Worm (Caenorhabditis elegans) whole organism, L4 larva: ENCODE results near the gene fbxa-104.

Experiments
- D1046.2 ChIP-seq: fragments of 200-800 bp; sonication (Bioruptor generic); IDR thresholded peaks from 2 replicates; pipeline ENCODE4 v1.3.6; 2022; ENCODE audit warnings: missing genetic modification characterization, missing compliant biosample characterization
- F44E2.7 ChIP-seq: fragments of 200-800 bp; sonication (Bioruptor generic); IDR thresholded peaks from 2 replicates; pipeline ENCODE4 v2.1.2; 2022; ENCODE audit warnings: missing genetic modification characterization, missing compliant biosample characterization
- R02D3.7 ChIP-seq: fragments of 150-350 bp; sonication (generic microtip); optimal IDR thresholded peaks from 3 replicates; lab custom pipeline; 2014; ENCODE audit warnings: missing biosample characterization, missing genetic modification characterization
- Y48G9A.11 ChIP-seq: fragments of 200-800 bp; sonication (Bioruptor generic); IDR thresholded peaks from 2 replicates; pipeline ENCODE4 v1.3.6; 2022; ENCODE audit warnings: missing genetic modification reagents, missing genetic modification characterization, missing compliant biosample characterization
- Y5F2A.4 ChIP-seq: fragments of 200-800 bp; sonication (Bioruptor generic); optimal IDR thresholded peaks from 2 replicates; lab custom pipeline; 2018; ENCODE audit warnings: mild to moderate bottlenecking, missing genetic modification characterization, missing compliant biosample characterization
- Y75B8A.6 ChIP-seq: fragments of 200-800 bp; sonication (Bioruptor generic); IDR thresholded peaks from 2 replicates; pipeline ENCODE4 v1.3.6; 2022; ENCODE audit warnings: missing genetic modification reagents, missing genetic modification characterization, missing compliant biosample characterization
- ZK546.5 ChIP-seq, 2 experiments: sonication (generic microtip); optimal IDR thresholded peaks; 2 replicates each; lab custom pipeline; 2017; ENCODE audit warnings: missing biosample characterization in 2 of 2, missing genetic modification characterization in 2 of 2
- aly-2 ChIP-seq: sonication (generic microtip); optimal IDR thresholded peaks from 2 replicates; lab custom pipeline; 2018; ENCODE audit warnings: missing biosample characterization, missing genetic modification characterization
- ama-1 ChIP-seq: fragments of 150-350 bp; optimal IDR thresholded peaks from 2 replicates; lab custom pipeline; 2014; ENCODE audit warnings: inconsistent platforms, mixed read lengths
- attf-4 ChIP-seq: sonication (generic microtip); optimal IDR thresholded peaks from 3 replicates; lab custom pipeline; 2017; ENCODE audit warnings: missing biosample characterization, missing genetic modification characterization
- ceh-32 ChIP-seq: sonication (generic microtip); optimal IDR thresholded peaks from 2 replicates; lab custom pipeline; 2016; ENCODE audit warnings: mild to moderate bottlenecking, missing genetic modification characterization, missing compliant biosample characterization; ENCODE audit not compliant: poor library complexity
- ceh-44 ChIP-seq: fragments of 200-800 bp; sonication (Bioruptor generic); IDR thresholded peaks from 2 replicates; pipeline ENCODE4 v1.3.6; 2022; ENCODE audit warnings: missing genetic modification reagents, missing genetic modification characterization, missing compliant biosample characterization
- ces-1 ChIP-seq: fragments of 150-350 bp; sonication (generic microtip); optimal IDR thresholded peaks from 4 replicates; lab custom pipeline; 2014; ENCODE audit warnings: missing biosample characterization, missing genetic modification reagents, missing genetic modification characterization
- daf-16 ChIP-seq, 3 experiments: sonication (generic microtip); optimal IDR thresholded peaks; 2 replicates each; lab custom pipeline; 2016 to 2017; ENCODE audit warnings: missing genetic modification characterization in 3 of 3, missing genetic modification reagents in 3 of 3, mild to moderate bottlenecking in 2 of 3, missing compliant biosample characterization in 2 of 3, missing biosample characterization in 1 of 3, moderate library complexity in 1 of 3
- daf-19 ChIP-seq: fragments of 200-800 bp; sonication (Bioruptor generic); conservative IDR thresholded peaks from 2 replicates; pipeline ENCODE4 v1.3.6; 2022; ENCODE audit warnings: missing genetic modification characterization, missing compliant biosample characterization
- duxl-1 ChIP-seq: sonication (generic microtip); optimal IDR thresholded peaks from 2 replicates; lab custom pipeline; 2016; ENCODE audit warnings: mild to moderate bottlenecking, missing genetic modification characterization, moderate library complexity, missing compliant biosample characterization; ENCODE audit not compliant: poor library complexity
- lim-7 ChIP-seq: fragments of 200-800 bp; sonication (Bioruptor generic); IDR thresholded peaks from 2 replicates; pipeline ENCODE4 v1.3.6; 2022; ENCODE audit warnings: missing genetic modification characterization, missing compliant biosample characterization
- lin-29 ChIP-seq: fragments of 200-800 bp; sonication (Bioruptor generic); IDR thresholded peaks from 2 replicates; pipeline ENCODE4 v1.3.6; 2022; ENCODE audit warnings: missing genetic modification reagents, missing genetic modification characterization, missing compliant biosample characterization
- lin-39 ChIP-seq: fragments of 150-350 bp; optimal IDR thresholded peaks from 2 replicates; lab custom pipeline; 2014; ENCODE audit warnings: missing biosample characterization, missing genetic modification reagents, missing genetic modification characterization
- lir-3 ChIP-seq: sonication (generic microtip); optimal IDR thresholded peaks from 2 replicates; lab custom pipeline; 2016; ENCODE audit warnings: mild to moderate bottlenecking, missing genetic modification characterization, missing compliant biosample characterization
- madf-5 ChIP-seq, 2 experiments: fragments of 200-800 bp; sonication (Bioruptor generic); IDR thresholded peaks; 2 replicates each; pipeline ENCODE4 v1.3.6; 2022; ENCODE audit warnings: missing compliant biosample characterization in 2 of 2, missing genetic modification characterization in 2 of 2
- mxl-3 ChIP-seq: fragments of 200-800 bp; sonication (Bioruptor generic); optimal IDR thresholded peaks from 2 replicates; lab custom pipeline; 2018; ENCODE audit warnings: mild to moderate bottlenecking, missing genetic modification characterization, missing compliant biosample characterization
- nhr-111 ChIP-seq: fragments of 200-800 bp; sonication (Bioruptor generic); optimal IDR thresholded peaks from 2 replicates; lab custom pipeline; 2018; ENCODE audit warnings: mild to moderate bottlenecking, missing genetic modification characterization, missing compliant biosample characterization
- nhr-28 ChIP-seq: fragments of 150-350 bp; optimal IDR thresholded peaks from 2 replicates; lab custom pipeline; 2014; ENCODE audit warnings: missing biosample characterization, missing genetic modification characterization
- nhr-48 ChIP-seq: sonication (generic microtip); optimal IDR thresholded peaks from 2 replicates; lab custom pipeline; 2016; ENCODE audit warnings: mild to moderate bottlenecking, missing genetic modification characterization, missing compliant biosample characterization
- nhr-6 ChIP-seq: fragments of 150-350 bp; optimal IDR thresholded peaks from 2 replicates; lab custom pipeline; 2014; ENCODE audit warnings: missing biosample characterization, missing genetic modification characterization
- nhr-76 ChIP-seq: fragments of 150-350 bp; optimal IDR thresholded peaks from 2 replicates; lab custom pipeline; 2014; ENCODE audit warnings: missing biosample characterization, missing genetic modification characterization
- php-3 ChIP-seq: fragments of 200-800 bp; sonication (Bioruptor generic); IDR thresholded peaks from 2 replicates; pipeline ENCODE4 v1.3.6; 2022; ENCODE audit warnings: missing genetic modification reagents, missing genetic modification characterization, missing compliant biosample characterization
- pqm-1 ChIP-seq: sonication (generic microtip); optimal IDR thresholded peaks from 2 replicates; lab custom pipeline; 2017; ENCODE audit warnings: missing biosample characterization, missing genetic modification characterization
- rbr-2 ChIP-seq: sonication (generic microtip); optimal IDR thresholded peaks from 2 replicates; lab custom pipeline; 2016; ENCODE audit warnings: missing genotype, missing genetic modification characterization, missing compliant biosample characterization
- sdz-12 ChIP-seq: fragments of 200-800 bp; sonication (Bioruptor generic); optimal IDR thresholded peaks from 2 replicates; lab custom pipeline; 2018; ENCODE audit warnings: mild to moderate bottlenecking, missing genetic modification characterization, missing compliant biosample characterization
- snpc-4 ChIP-seq: fragments of 150-350 bp; optimal IDR thresholded peaks from 2 replicates; lab custom pipeline; 2014; ENCODE audit warnings: missing biosample characterization, missing genetic modification characterization
- spr-3 ChIP-seq: fragments of 200-800 bp; sonication (Bioruptor generic); optimal IDR thresholded peaks from 2 replicates; lab custom pipeline; 2018; ENCODE audit warnings: mild to moderate bottlenecking, missing genetic modification characterization, missing compliant biosample characterization
- tra-1 ChIP-seq: fragments of 200-800 bp; sonication (Bioruptor generic); IDR thresholded peaks from 2 replicates; pipeline ENCODE4 v1.3.6; 2022; ENCODE audit warnings: missing genetic modification reagents, missing genetic modification characterization, missing compliant biosample characterization
- unc-130 ChIP-seq: sonication (generic microtip); optimal IDR thresholded peaks from 2 replicates; lab custom pipeline; 2016; ENCODE audit warnings: missing genetic modification reagents, missing genetic modification characterization, missing compliant biosample characterization
- unc-39 ChIP-seq: sonication (generic microtip); optimal IDR thresholded peaks from 2 replicates; lab custom pipeline; 2017; ENCODE audit warnings: missing biosample characterization, missing genetic modification characterization
- unc-62 ChIP-seq, 3 experiments: fragments of 150-350 bp in 1 of 3; sonication (generic microtip); optimal IDR thresholded peaks in 2 of 3; peaks in 1 of 3; 1 replicate in 1 of 3; 2 replicates in 2 of 3; lab custom pipeline; 2014 to 2017; ENCODE audit warnings: missing biosample characterization in 3 of 3, missing genetic modification characterization in 3 of 3, missing genetic modification reagents in 3 of 3, missing genotype in 1 of 3
- vab-7 ChIP-seq: fragments of 200-800 bp; sonication (Bioruptor generic); IDR thresholded peaks from 2 replicates; pipeline ENCODE4 v1.3.6; 2022; ENCODE audit warnings: missing genetic modification reagents, missing genetic modification characterization, missing compliant biosample characterization
- zag-1 ChIP-seq: fragments of 150-350 bp; optimal IDR thresholded peaks from 2 replicates; lab custom pipeline; 2014; ENCODE audit warnings: missing biosample characterization, missing genetic modification characterization
- zip-2 ChIP-seq: fragments of 150-350 bp; optimal IDR thresholded peaks from 2 replicates; lab custom pipeline; 2014; ENCODE audit warnings: missing biosample characterization, missing genetic modification characterization
- ztf-7 ChIP-seq: fragments of 150-350 bp; optimal IDR thresholded peaks from 2 replicates; lab custom pipeline; 2014; ENCODE audit warnings: missing biosample characterization, missing genetic modification characterization

fbxa-104 gene

DNA sequence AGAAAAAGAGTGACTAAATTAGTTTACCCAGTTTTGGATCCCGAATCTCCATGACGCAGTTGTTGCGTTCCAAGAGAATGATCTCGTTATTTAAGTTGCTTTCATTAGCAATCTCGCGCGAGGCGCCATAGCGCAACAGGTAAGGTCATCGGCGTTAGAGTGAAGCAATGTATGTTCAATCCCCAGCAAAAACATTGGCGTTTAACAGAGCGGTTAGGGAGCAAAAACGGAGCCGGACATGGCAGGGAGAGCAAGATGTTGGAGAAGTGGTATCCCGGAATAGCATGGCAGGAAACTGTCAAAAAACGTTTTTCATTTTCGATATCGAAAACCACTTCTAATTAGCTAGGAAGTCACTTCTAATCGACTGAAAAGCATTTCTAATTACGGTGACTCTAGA is 30.8 kb upstream of the fbxa-104 start (continued):
- peak; percentile 77 for TF ChIP-seq lim-7 (GFP tag; lab: Robert Waterston, UW)
- peak in 1 of 2 experiments; percentile 65; a peak in 1 of 4 replicates for TF ChIP-seq madf-5 (GFP tag; IDR thresholded peaks at IDR 0.05; lab: Robert Waterston, UW)
- TF ChIP-seq aly-2 (tag; lab: Kevin White, UChicago): no peak
- no peak for TF ChIP-seq sdz-12 (GFP tag; lab: Kevin White, UChicago)
- 0 out of 2 replicates have a peak, but pooled peaks have one; percentile 34 for TF ChIP-seq Y48G9A.11 (GFP tag; lab: Robert Waterston, UW)
- peak; percentile 57; the same call in 1 of the 2 replicates for TF ChIP-seq Y75B8A.6 (GFP tag; lab: Robert Waterston, UW)
- TF ChIP-seq ama-1 (lab: Kevin White, UChicago): no peak
- no peak for TF ChIP-seq pqm-1
- peak; percentile 48; the same call in 1 of the 2 replicates for TF ChIP-seq F44E2.7 (GFP tag; lab: Robert Waterston, UW)
- 0 out of 2 replicates have a peak, but pooled peaks have one; percentile 41 for TF ChIP-seq php-3
- no peak for TF ChIP-seq ztf-7

DNA sequence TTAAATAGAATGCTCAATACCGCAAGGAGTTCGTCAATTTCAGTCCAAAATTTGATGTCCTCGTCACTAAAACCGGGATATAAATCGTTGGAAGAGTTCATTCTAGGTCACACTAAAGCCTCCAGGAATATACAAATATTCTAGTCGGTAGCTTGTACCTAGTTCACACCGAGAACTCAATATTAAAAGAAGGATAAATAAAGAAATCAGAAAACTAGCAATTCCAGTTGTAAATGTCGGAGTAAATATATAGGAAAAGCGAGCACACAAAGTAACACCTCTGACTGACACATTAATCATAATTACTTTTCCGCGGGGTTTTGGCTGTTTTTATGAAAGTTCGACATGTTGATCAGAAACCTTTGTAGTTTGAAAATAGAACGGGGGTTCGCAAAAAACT is 27.9 kb upstream of the fbxa-104 start, which contains the start of gene srw-33:
Gene srw-33, minus strand, starts transcription at position 101 of the 400 bp plus-strand sequence.
- TF ChIP-seq unc-130 (GFP tag; lab: Kevin White, UChicago): no peak
- no peak for TF ChIP-seq lin-29
- no peak for TF ChIP-seq attf-4 (tag; lab: Kevin White, UChicago)
- no peak for TF ChIP-seq Y5F2A.4 (GFP tag; lab: Kevin White, UChicago)
- TF ChIP-seq nhr-6: no peak
- no peak for TF ChIP-seq ceh-44 (GFP tag; lab: Robert Waterston, UW)
- no peak for TF ChIP-seq sdz-12 (GFP tag; lab: Kevin White, UChicago)
- no peak for TF ChIP-seq duxl-1
- no peak for TF ChIP-seq D1046.2 (GFP tag; lab: Robert Waterston, UW)
- TF ChIP-seq nhr-76 (tag; lab: Kevin White, UChicago): no peak
- TF ChIP-seq mxl-3 (GFP tag; lab: Kevin White, UChicago): no peak

DNA sequence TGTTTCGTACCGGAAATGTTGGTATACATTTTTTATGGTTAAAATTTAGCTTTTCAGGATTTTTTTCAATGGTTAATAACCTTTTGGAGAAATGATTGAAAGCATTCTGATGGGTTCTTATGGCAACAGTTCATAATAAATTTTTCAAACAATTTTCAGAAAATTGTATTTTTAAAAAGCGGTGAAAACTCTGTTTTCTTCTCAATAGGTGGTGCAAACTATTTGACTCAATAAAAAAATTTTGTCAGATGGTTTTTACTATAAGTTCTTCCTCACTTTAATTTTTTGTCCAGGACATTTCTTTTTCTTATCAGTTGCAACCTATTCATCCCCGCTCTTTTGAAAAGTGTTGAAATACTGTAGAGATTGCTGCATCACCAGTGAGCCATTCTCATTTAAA is 25.4 kb upstream of the fbxa-104 start, which contains the start of gene T26H5.14:
Gene T26H5.14, plus strand, starts transcription at position 301 of the 400 bp plus-strand sequence.
- TF ChIP-seq lir-3 (tag; lab: Kevin White, UChicago) (no peak), vab-7 (GFP tag; lab: Robert Waterston, UW) (no peak), tra-1 (GFP tag; lab: Robert Waterston, UW) (no peak), zip-2 (tag; lab: Kevin White, UChicago) (no peak), rbr-2 (tag; lab: Kevin White, UChicago) (no peak), spr-3 (GFP tag; lab: Kevin White, UChicago) (no peak), ceh-44 (GFP tag; lab: Robert Waterston, UW) (no peak), daf-19 (GFP tag; lab: Robert Waterston, UW) (no peak), nhr-111 (GFP tag; lab: Kevin White, UChicago) (no peak), R02D3.7 (tag; lab: Kevin White, UChicago) (no peak), nhr-48 (tag; lab: Kevin White, UChicago) (no peak), mxl-3 (GFP tag; lab: Kevin White, UChicago) (no peak), ceh-32 (no peak), duxl-1 (no peak), zag-1 (no peak), snpc-4 (no peak), lin-39 (tag; lab: Kevin White, UChicago) (no peak), unc-39 (tag; lab: Kevin White, UChicago) (no peak), ZK546.5 (tag; optimal IDR thresholded peaks at IDR 0.05; lab: Kevin White, UChicago) (no peak), unc-130 (GFP tag; lab: Kevin White, UChicago) (no peak)

DNA sequence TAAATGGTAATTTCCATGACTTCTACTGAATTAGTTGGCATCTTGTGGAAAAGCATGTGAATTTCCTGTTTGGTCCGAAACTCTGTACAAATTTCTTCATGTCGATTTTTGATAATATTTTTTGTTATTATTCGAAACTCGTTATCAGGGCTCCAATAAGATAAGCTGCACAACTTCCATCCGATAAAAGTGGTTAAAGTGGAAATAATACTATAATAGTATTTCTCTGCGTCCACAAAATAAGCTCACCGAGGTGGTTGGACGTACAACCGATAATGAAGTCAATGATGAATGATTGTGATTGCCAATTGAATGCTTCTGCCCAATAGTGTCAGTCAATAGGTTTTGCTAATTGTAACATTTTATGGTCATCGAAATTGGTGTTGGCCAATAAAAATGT is 24.9 kb upstream of the fbxa-104 start, which contains the start of gene T26H5.4:
Gene T26H5.4, minus strand, starts transcription at position 294 of the 400 bp plus-strand sequence.
- no peak for TF ChIP-seq aly-2 (tag; lab: Kevin White, UChicago)
- TF ChIP-seq daf-16 (GFP tag; optimal IDR thresholded peaks at IDR 0.05; lab: Kevin White, UChicago): no peak
- TF ChIP-seq daf-16 (tag; optimal IDR thresholded peaks at IDR 0.05; lab: Kevin White, UChicago): peak; percentile 37
- TF ChIP-seq nhr-28: peak; percentile 18
- TF ChIP-seq php-3: peak; percentile 69; the same call in 1 of the 2 replicates
- no peak for TF ChIP-seq F44E2.7 (GFP tag; lab: Robert Waterston, UW)
- no peak for TF ChIP-seq ces-1 (GFP tag; lab: Kevin White, UChicago)
- peak; percentile 21 for TF ChIP-seq pqm-1
- no peak for TF ChIP-seq unc-62 (GFP tag; optimal IDR thresholded peaks at IDR 0.05 in 1 of 2; lab: Kevin White, UChicago)
- no peak for TF ChIP-seq unc-62 (tag; optimal IDR thresholded peaks at IDR 0.05; lab: Kevin White, UChicago)
- no peak for TF ChIP-seq daf-19 (GFP tag; lab: Robert Waterston, UW)
